Fruit fly (Drosophila melanogaster): ENCODE measurements around the gene mtg.

dm6 chr3R:8224726-8225460, 25.4 kb upstream of the mtg start:
- TF ChIP-seq CG34367 (tag; optimal IDR thresholded peaks at IDR 0.05) (no peak), Pif1B (GFP tag; optimal IDR thresholded peaks at IDR 0.05) (no peak), Snoo (tag; optimal IDR thresholded peaks at IDR 0.05) (no peak), rn (GFP tag; IDR thresholded peaks at IDR 0.05) (no peak), CG17806 (tag; optimal IDR thresholded peaks at IDR 0.05) (no peak), Pif1A (GFP tag; optimal IDR thresholded peaks at IDR 0.05) (no peak), EcR (GFP tag; optimal IDR thresholded peaks at IDR 0.05) (no peak), gl (tag; optimal IDR thresholded peaks at IDR 0.05) (no peak), CG10348 (GFP tag; IDR thresholded peaks at IDR 0.05) (no peak), Ets98B (GFP tag; IDR thresholded peaks at IDR 0.05) (no peak), D1 (tag; optimal IDR thresholded peaks at IDR 0.05) (no peak), CG32121 (GFP tag; IDR thresholded peaks at IDR 0.05) (no peak), CG8301 (tag; optimal IDR thresholded peaks at IDR 0.05) (no peak), CG4496 (GFP tag; IDR thresholded peaks at IDR 0.05) (no peak)

Measured in whole organism, pupa.